Fruit fly (Drosophila melanogaster): ENCODE data around the gene Pi3K92E.

The Pi3K92E gene

dm6 chr3R:20579816-20580215, 54.7 kb downstream of the Pi3K92E start, which contains the start of the genes EloB and Srp14 (continued):
- TF ChIP-seq CG13624 (GFP tag; optimal IDR thresholded peaks at IDR 0.05), result peak; percentile 84
- TF ChIP-seq Six4 (GFP tag; optimal IDR thresholded peaks at IDR 0.05), result peak; percentile 61
- TF ChIP-seq sna (GFP tag; IDR thresholded peaks at IDR 0.05; ENCODE audit: partially characterized antibody), result peak; percentile 98
- TF ChIP-seq CG9727 (GFP tag; optimal IDR thresholded peaks at IDR 0.05), result peak; percentile 85
- TF ChIP-seq Asciz (GFP tag; optimal IDR thresholded peaks at IDR 0.05), result no peak
- peak; percentile 87 for TF ChIP-seq gem (tag; optimal IDR thresholded peaks at IDR 0.05)
- TF ChIP-seq Mad (GFP tag; optimal IDR thresholded peaks at IDR 0.05), result peak; percentile 88
- peak; percentile 77 for TF ChIP-seq NfI (GFP tag; optimal IDR thresholded peaks at IDR 0.05)
- peak; percentile 55 for TF ChIP-seq cato (GFP tag; optimal IDR thresholded peaks at IDR 0.05; ENCODE audit: borderline replicate concordance)
- TF ChIP-seq CG2202 (tag; optimal IDR thresholded peaks at IDR 0.05), result peak; percentile 67
- peak; percentile 86 for TF ChIP-seq CG34422 (GFP tag; IDR thresholded peaks at IDR 0.05)
- peak; percentile 93 for TF ChIP-seq trem (tag; optimal IDR thresholded peaks at IDR 0.05)
- peak; percentile 92 for TF ChIP-seq CG2120 (GFP tag; optimal IDR thresholded peaks at IDR 0.05)
- no peak for TF ChIP-seq Kr (GFP tag; optimal IDR thresholded peaks at IDR 0.05)
- peak; percentile 94 for TF ChIP-seq lilli (GFP tag; optimal IDR thresholded peaks at IDR 0.05)
- TF ChIP-seq CG2712 (tag; optimal IDR thresholded peaks at IDR 0.05), result peak; percentile 86
- peak; percentile 50 for TF ChIP-seq CG17186 (GFP tag; optimal IDR thresholded peaks at IDR 0.05)
- peak; percentile 82 for TF ChIP-seq CG7786 (GFP tag; optimal IDR thresholded peaks at IDR 0.05)
- no peak for TF ChIP-seq pita (GFP tag; optimal IDR thresholded peaks at IDR 0.05)
- TF ChIP-seq CG10147 (GFP tag; optimal IDR thresholded peaks at IDR 0.05), result peak; percentile 84
- peak; percentile 96 for TF ChIP-seq hb (GFP tag; IDR thresholded peaks at IDR 0.05; ENCODE audit: partially characterized antibody)
- TF ChIP-seq pum (GFP tag; optimal IDR thresholded peaks at IDR 0.05), result peak; percentile 76
- TF ChIP-seq CG9797 (GFP tag; optimal IDR thresholded peaks at IDR 0.05), result peak; percentile 80
- peak; percentile 18 for TF ChIP-seq kah (GFP tag; optimal IDR thresholded peaks at IDR 0.05)
- TF ChIP-seq Hsf (GFP tag; optimal IDR thresholded peaks at IDR 0.05), result peak; percentile 89
- peak; percentile 86 for TF ChIP-seq NC2β (GFP tag; optimal IDR thresholded peaks at IDR 0.05)
- TF ChIP-seq Eip74EF (GFP tag; optimal IDR thresholded peaks at IDR 0.05), result no peak
- TF ChIP-seq dm (GFP tag; optimal IDR thresholded peaks at IDR 0.05), result peak; percentile 62
- TF ChIP-seq crc (GFP tag; optimal IDR thresholded peaks at IDR 0.05), result no peak
- peak; percentile 90 for TF ChIP-seq zfh2 (GFP tag; optimal IDR thresholded peaks at IDR 0.05)
- TF ChIP-seq jumu (GFP tag; optimal IDR thresholded peaks at IDR 0.05), result peak; percentile 66
- TF ChIP-seq pan (optimal IDR thresholded peaks at IDR 0.05), result no peak
- peak in 1 of 2 experiments; percentile 70 for TF ChIP-seq pan (GFP tag; optimal IDR thresholded peaks at IDR 0.05 in 1 of 2, IDR thresholded peaks at IDR 0.05 in 1 of 2)
- TF ChIP-seq sqz (GFP tag; optimal IDR thresholded peaks at IDR 0.05), result no peak
- TF ChIP-seq gfzf (GFP tag; optimal IDR thresholded peaks at IDR 0.05), result peak; percentile 78
- TF ChIP-seq CoRest (tag; optimal IDR thresholded peaks at IDR 0.05), result peak; percentile 86
- peak; percentile 70 for TF ChIP-seq CG11398 (GFP tag; optimal IDR thresholded peaks at IDR 0.05)
- TF ChIP-seq ab (GFP tag; optimal IDR thresholded peaks at IDR 0.05), result no peak
- TF ChIP-seq hbn (GFP tag; IDR thresholded peaks at IDR 0.05; ENCODE audit: partially characterized antibody), result peak; percentile 97
- TF ChIP-seq BtbVII (GFP tag; optimal IDR thresholded peaks at IDR 0.05), result peak; percentile 65
- peak; percentile 71 for TF ChIP-seq CG6689 (GFP tag; IDR thresholded peaks at IDR 0.05)
- peak; percentile 84 for TF ChIP-seq CG2678 (tag; optimal IDR thresholded peaks at IDR 0.05)
- TF ChIP-seq bcd (GFP tag; optimal IDR thresholded peaks at IDR 0.05), result peak; percentile 72
- TF ChIP-seq CG2889 (GFP tag; IDR thresholded peaks at IDR 0.05), result peak; percentile 78
- peak; percentile 82 for TF ChIP-seq gcm (GFP tag; optimal IDR thresholded peaks at IDR 0.05)
- 0 out of 2 replicates have a peak, but pooled peaks have one; percentile 9 for TF ChIP-seq toy (GFP tag; IDR thresholded peaks at IDR 0.05)
- TF ChIP-seq CG11560 (tag; IDR thresholded peaks at IDR 0.05), result peak; percentile 51; the same call in 1 of the 3 replicates
- peak; percentile 65 for TF ChIP-seq CG4328 (GFP tag; optimal IDR thresholded peaks at IDR 0.05)
- peak; percentile 47 for TF ChIP-seq CG30431 (GFP tag; optimal IDR thresholded peaks at IDR 0.05)
- peak; percentile 74 for TF ChIP-seq seq (GFP tag; IDR thresholded peaks at IDR 0.05)

Measured in whole organism, embryonic.